Fruit fly (Drosophila melanogaster) whole organism, wandering third instar larva: ENCODE results near the gene CG7386.

Experiments used
- Abd-B ChIP-seq: fragments of >200 bp; optimal IDR thresholded peaks from 2 replicates; lab custom pipeline; 2017; ENCODE audit warnings: missing biosample characterization, missing genetic modification characterization
- CG32264 ChIP-seq: fragments of 200-800 bp; sonication (Bioruptor generic); optimal IDR thresholded peaks from 2 replicates; lab custom pipeline; 2016; ENCODE audit warnings: missing biosample characterization, missing genetic modification characterization
- CG9705 ChIP-seq: fragments of 200-800 bp; sonication (Bioruptor generic); optimal IDR thresholded peaks from 2 replicates; lab custom pipeline; 2018; ENCODE audit warnings: missing biosample characterization, mild to moderate bottlenecking, missing genetic modification characterization
- CrebA ChIP-seq: fragments of 200-800 bp; sonication (Bioruptor generic); optimal IDR thresholded peaks from 2 replicates; lab custom pipeline; 2016; ENCODE audit warnings: missing biosample characterization, mild to moderate bottlenecking, missing genetic modification characterization, borderline replicate concordance
- Dfd ChIP-seq: fragments of >200 bp; optimal IDR thresholded peaks from 2 replicates; lab custom pipeline; 2017; ENCODE audit warnings: missing biosample characterization, missing genetic modification characterization
- Dif ChIP-seq: fragments of 200-275, 200-300 bp; sonication (Bioruptor generic); optimal IDR thresholded peaks from 2 replicates; lab custom pipeline; 2018; ENCODE audit warnings: missing biosample characterization, missing genetic modification characterization; ENCODE audit not compliant: partially characterized antibody
- GATAd ChIP-seq: sonication (Bioruptor generic); optimal IDR thresholded peaks from 2 replicates; lab custom pipeline; 2016; ENCODE audit warnings: missing biosample characterization, missing genetic modification characterization
- HLH106 ChIP-seq: fragments of 200-800 bp; optimal IDR thresholded peaks from 3 replicates; lab custom pipeline; 2019; ENCODE audit warnings: missing biosample characterization, mild to moderate bottlenecking, missing genetic modification characterization, moderate library complexity
- Hnf4 ChIP-seq: fragments of 200-800 bp; sonication (Bioruptor generic); optimal IDR thresholded peaks from 2 replicates; lab custom pipeline; 2016; ENCODE audit warnings: missing biosample characterization, mild to moderate bottlenecking, missing genetic modification characterization
- Hr78 ChIP-seq: fragments of >200 bp; optimal IDR thresholded peaks from 2 replicates; lab custom pipeline; 2017; ENCODE audit warnings: missing biosample characterization, missing genetic modification characterization
- Hr83 ChIP-seq: fragments of 200-300 bp; sonication (Bioruptor generic); optimal IDR thresholded peaks from 2 replicates; lab custom pipeline; 2016; ENCODE audit warnings: missing biosample characterization, mild to moderate bottlenecking, missing genetic modification characterization, moderate library complexity; ENCODE audit not compliant: poor library complexity, severe bottlenecking
- Jra ChIP-seq: sonication (Bioruptor generic); optimal IDR thresholded peaks from 2 replicates; lab custom pipeline; 2016; ENCODE audit warnings: missing biosample characterization, missing genetic modification characterization
- Mio ChIP-seq: sonication (Bioruptor generic); optimal IDR thresholded peaks from 2 replicates; lab custom pipeline; 2016; ENCODE audit warnings: missing biosample characterization, missing genetic modification characterization
- Myc ChIP-seq: fragments of >200 bp; optimal IDR thresholded peaks from 2 replicates; lab custom pipeline; 2017
- N ChIP-seq: fragments of >200 bp; optimal IDR thresholded peaks from 2 replicates; lab custom pipeline; 2018; ENCODE audit warnings: missing biosample characterization, missing external identifiers, missing genetic modification characterization
- OdsH ChIP-seq: fragments of 200-800 bp; sonication (Bioruptor generic); optimal IDR thresholded peaks from 2 replicates; lab custom pipeline; 2016; ENCODE audit warnings: missing biosample characterization, mild to moderate bottlenecking, missing genetic modification characterization
- Rel ChIP-seq, 2 experiments: fragments of 200-800 bp; sonication (Bioruptor generic) in 1 of 2; optimal IDR thresholded peaks; 2 replicates in 1 of 2; 3 replicates in 1 of 2; lab custom pipeline; 2016 to 2019; ENCODE audit warnings: mild to moderate bottlenecking in 2 of 2, missing biosample characterization in 2 of 2, missing genetic modification characterization in 2 of 2, moderate library complexity in 1 of 2
- Sp1 ChIP-seq: fragments of 200-800 bp; sonication (Bioruptor generic); optimal IDR thresholded peaks from 3 replicates; lab custom pipeline; 2019; ENCODE audit warnings: missing biosample characterization, mild to moderate bottlenecking, missing genetic modification characterization, moderate library complexity
- Vsx2 ChIP-seq: fragments of 200-300, 225-300 bp; sonication (Bioruptor generic); optimal IDR thresholded peaks from 2 replicates; lab custom pipeline; 2018; ENCODE audit warnings: missing biosample characterization, missing genetic modification characterization; ENCODE audit not compliant: partially characterized antibody
- br ChIP-seq: fragments of 200-800 bp; sonication (Bioruptor generic); optimal IDR thresholded peaks from 2 replicates; lab custom pipeline; 2016; ENCODE audit warnings: missing biosample characterization, missing genetic modification characterization
- brk ChIP-seq: fragments of 200-800 bp; sonication (Bioruptor generic); optimal IDR thresholded peaks from 2 replicates; lab custom pipeline; 2016; ENCODE audit warnings: missing biosample characterization, mild to moderate bottlenecking, missing genetic modification characterization
- dl ChIP-seq, 2 experiments: fragments of 175-275, 200-275 bp in 1 of 2; fragments of 200-275 bp in 1 of 2; sonication (Bioruptor generic); optimal IDR thresholded peaks; lab custom pipeline; 2018; ENCODE audit warnings: mild to moderate bottlenecking in 2 of 2, missing biosample characterization in 2 of 2, missing genetic modification characterization in 2 of 2, moderate library complexity in 2 of 2; ENCODE audit not compliant: partially characterized antibody in 2 of 2, insufficient read depth in 1 of 2
- dmrt93B ChIP-seq: fragments of 200-800 bp; sonication (Bioruptor generic); optimal IDR thresholded peaks from 2 replicates; lab custom pipeline; 2018; ENCODE audit warnings: missing biosample characterization, mild to moderate bottlenecking, missing genetic modification characterization
- dsf ChIP-seq: sonication (Bioruptor generic); optimal IDR thresholded peaks from 2 replicates; lab custom pipeline; 2016; ENCODE audit warnings: missing biosample characterization, missing genetic modification characterization, borderline replicate concordance
- ey ChIP-seq: fragments of 200-800 bp; sonication (Bioruptor generic); optimal IDR thresholded peaks from 2 replicates; lab custom pipeline; 2016; ENCODE audit warnings: missing biosample characterization, missing genetic modification characterization
- foxo ChIP-seq, 2 experiments: fragments of 200-800 bp; sonication (Bioruptor generic); optimal IDR thresholded peaks; 2 replicates in 1 of 2; 3 replicates in 1 of 2; lab custom pipeline; 2016 to 2017; ENCODE audit warnings: missing biosample characterization in 2 of 2, missing genetic modification characterization in 2 of 2
- fru ChIP-seq: fragments of 200-800 bp; sonication (Bioruptor generic); optimal IDR thresholded peaks from 3 replicates; lab custom pipeline; 2016; ENCODE audit warnings: missing biosample characterization, mild to moderate bottlenecking, missing genetic modification characterization
- h ChIP-seq: fragments of 200-800 bp; sonication (Bioruptor generic); optimal IDR thresholded peaks from 3 replicates; lab custom pipeline; 2016; ENCODE audit warnings: missing biosample characterization, mild to moderate bottlenecking, missing genetic modification characterization
- jim ChIP-seq: fragments of 175-275, 200-325 bp; sonication (Bioruptor generic); optimal IDR thresholded peaks from 2 replicates; lab custom pipeline; 2016; ENCODE audit warnings: missing biosample characterization, mild to moderate bottlenecking, missing genetic modification characterization
- lola ChIP-seq: fragments of >200 bp; optimal IDR thresholded peaks from 2 replicates; lab custom pipeline; 2017; ENCODE audit warnings: missing biosample characterization, missing genetic modification characterization
- pan ChIP-seq: fragments of >200 bp; optimal IDR thresholded peaks from 2 replicates; lab custom pipeline; 2017
- psq ChIP-seq: fragments of 200-800 bp; sonication (Bioruptor generic); optimal IDR thresholded peaks from 3 replicates; lab custom pipeline; 2017; ENCODE audit warnings: missing biosample characterization, mild to moderate bottlenecking, missing genetic modification characterization, moderate library complexity
- rgr ChIP-seq: fragments of 200-800 bp; sonication (Bioruptor generic); optimal IDR thresholded peaks from 3 replicates; lab custom pipeline; 2016; ENCODE audit warnings: missing biosample characterization, mild to moderate bottlenecking, missing genetic modification characterization
- sage ChIP-seq: fragments of 200-800 bp; sonication (Bioruptor generic); optimal IDR thresholded peaks from 2 replicates; lab custom pipeline; 2016; ENCODE audit warnings: missing biosample characterization, mild to moderate bottlenecking, missing genetic modification characterization
- sv ChIP-seq: fragments of 200-800 bp; sonication (Bioruptor generic); optimal IDR thresholded peaks from 3 replicates; lab custom pipeline; 2016; ENCODE audit warnings: missing biosample characterization, missing genetic modification characterization
- tai ChIP-seq: sonication (Bioruptor generic); optimal IDR thresholded peaks from 2 replicates; lab custom pipeline; 2016; ENCODE audit warnings: missing biosample characterization, missing genetic modification characterization
- usp ChIP-seq: fragments of >200 bp; optimal IDR thresholded peaks from 2 replicates; lab custom pipeline; 2017; ENCODE audit warnings: missing biosample characterization, missing genetic modification characterization
- woc ChIP-seq: sonication (Bioruptor generic); optimal IDR thresholded peaks from 2 replicates; lab custom pipeline; 2016; ENCODE audit warnings: missing biosample characterization, mild to moderate bottlenecking, missing genetic modification characterization

CG7386 gene

dm6 chr3L:6188995-6189927 is at the start of gene CG7386, which contains the start of gene D19A:
CG7386 (plus strand) TSS chr3L:6189745.
D19A (minus strand) TSS chr3L:6189123.
- TF ChIP-seq dl (GFP tag; optimal IDR thresholded peaks at IDR 0.05; lab: Kevin White, UChicago; ENCODE audit: insufficient read depth in 1 of 2, partially characterized antibody in 2 of 2) (peak in 1 of 2 experiments; percentile 28), Abd-B (no peak), Hnf4 (GFP tag; lab: Kevin White, UChicago) (peak; percentile 66), fru (peak; percentile 24), CrebA (no peak), br (GFP tag; lab: Kevin White, UChicago) (peak; percentile 51), Rel (GFP tag; optimal IDR thresholded peaks at IDR 0.05; lab: Kevin White, UChicago) (no peak), Rel (tag; optimal IDR thresholded peaks at IDR 0.05; lab: Kevin White, UChicago) (peak; percentile 24), dsf (GFP tag; lab: Kevin White, UChicago) (no peak), lola (GFP tag; lab: Kevin White, UChicago) (no peak), dmrt93B (GFP tag; lab: Kevin White, UChicago) (no peak), tai (GFP tag; lab: Kevin White, UChicago) (no peak), Hr83 (GFP tag; lab: Kevin White, UChicago) (peak; percentile 91), OdsH (GFP tag; lab: Kevin White, UChicago) (peak; percentile 28), ey (GFP tag; lab: Kevin White, UChicago) (peak; percentile 47), sv (GFP tag; lab: Kevin White, UChicago) (peak; percentile 65), Sp1 (GFP tag; lab: Kevin White, UChicago) (peak; percentile 65), Dfd (GFP tag; lab: Kevin White, UChicago) (no peak), Jra (GFP tag; lab: Kevin White, UChicago) (no peak), Hr78 (no peak), Dif (GFP tag; lab: Kevin White, UChicago) (peak; percentile 91), N (no peak), usp (no peak), foxo (GFP tag; optimal IDR thresholded peaks at IDR 0.05; lab: Kevin White, UChicago) (peak in 1 of 2 experiments; percentile 70), Myc (peak; percentile 30), woc (GFP tag; lab: Kevin White, UChicago) (peak; percentile 79), CG9705 (GFP tag; lab: Kevin White, UChicago) (peak; percentile 45), pan (lab: Kevin White, UChicago) (no peak), HLH106 (tag; lab: Kevin White, UChicago) (peak; percentile 39), rgr (GFP tag; lab: Kevin White, UChicago) (peak; percentile 59), sage (no peak), GATAd (no peak), brk (no peak), Mio (GFP tag; lab: Kevin White, UChicago) (no peak), h (peak; percentile 58), Vsx2 (GFP tag; lab: Kevin White, UChicago) (peak; percentile 96), CG32264 (GFP tag; lab: Kevin White, UChicago) (no peak), jim (GFP tag; lab: Kevin White, UChicago) (no peak), psq (peak; percentile 55)

- TF ChIP-seq Abd-B (no peak), Myc (no peak), br (GFP tag; lab: Kevin White, UChicago) (no peak), dmrt93B (GFP tag; lab: Kevin White, UChicago) (no peak), N (no peak), OdsH (GFP tag; lab: Kevin White, UChicago) (no peak), dsf (GFP tag; lab: Kevin White, UChicago) (no peak), Hr83 (GFP tag; lab: Kevin White, UChicago) (no peak), usp (no peak), Rel (GFP tag; optimal IDR thresholded peaks at IDR 0.05; lab: Kevin White, UChicago) (no peak), Rel (tag; optimal IDR thresholded peaks at IDR 0.05; lab: Kevin White, UChicago) (no peak), sage (no peak), Dif (GFP tag; lab: Kevin White, UChicago) (no peak), lola (GFP tag; lab: Kevin White, UChicago) (no peak), pan (lab: Kevin White, UChicago) (no peak), Vsx2 (GFP tag; lab: Kevin White, UChicago) (no peak), woc (GFP tag; lab: Kevin White, UChicago) (no peak), ey (GFP tag; lab: Kevin White, UChicago) (no peak)
Observed at dm6 chr3L:6139924-6140574, 49.5 kb upstream of the CG7386 start, which contains the start of gene Cpr65Av. Cpr65Av (minus strand) TSS chr3L:6139974.
